Fruit fly (Drosophila melanogaster) whole organism, embryonic: Measurements from ENCODE around the gene CG13989.

Source experiments
- Ada2b ChIP-seq: fragments of 200-800 bp; sonication (Bioruptor generic); IDR thresholded peaks from 2 replicates; pipeline ENCODE4 v1.3.6; 2022; ENCODE audit warnings: missing biosample characterization, missing genetic modification characterization
- Aef1 ChIP-seq: fragments of 200-800 bp; sonication (Bioruptor generic); IDR thresholded peaks from 3 replicates; pipeline ENCODE4 v1.3.6; 2022; ENCODE audit warnings: missing biosample characterization, missing genetic modification characterization
- Atf3 ChIP-seq: fragments of 200-800 bp; sonication (Bioruptor generic); optimal IDR thresholded peaks from 3 replicates; lab custom pipeline; 2016; ENCODE audit warnings: missing biosample characterization, missing genetic modification characterization
- BEAF-32 ChIP-seq: fragments of 200-800 bp; sonication (Bioruptor generic); optimal IDR thresholded peaks from 3 replicates; lab custom pipeline; 2017; ENCODE audit warnings: missing biosample characterization, missing genetic modification characterization, mild to moderate bottlenecking, moderate library complexity, missing genetic modification reagents
- Bteb2 ChIP-seq: fragments of 200-800 bp; sonication (Bioruptor generic); optimal IDR thresholded peaks from 2 replicates; lab custom pipeline; 2016; ENCODE audit warnings: missing biosample characterization, missing genetic modification characterization
- CG10274 ChIP-seq: fragments of 200-800 bp; sonication (Bioruptor generic); optimal IDR thresholded peaks from 3 replicates; lab custom pipeline; 2017; ENCODE audit warnings: missing biosample characterization, mild to moderate bottlenecking, missing genetic modification characterization
- CG10431 ChIP-seq: fragments of 200-800 bp; sonication (Bioruptor generic); optimal IDR thresholded peaks from 3 replicates; lab custom pipeline; 2018; ENCODE audit warnings: missing biosample characterization, mild to moderate bottlenecking, missing genetic modification characterization
- CG10979 ChIP-seq: fragments of 200-800 bp; sonication (Bioruptor generic); optimal IDR thresholded peaks from 2 replicates; lab custom pipeline; 2018; ENCODE audit warnings: missing biosample characterization, mild to moderate bottlenecking, missing genetic modification characterization, moderate library complexity
- CG11696 ChIP-seq: fragments of 200-800 bp; sonication (Bioruptor generic); IDR thresholded peaks from 2 replicates; pipeline ENCODE4 v1.3.6; 2022; ENCODE audit warnings: missing biosample characterization, missing genetic modification characterization
- CG14965 ChIP-seq: fragments of 200-800 bp; sonication (Bioruptor generic); optimal IDR thresholded peaks from 2 replicates; lab custom pipeline; 2016; ENCODE audit warnings: missing biosample characterization, missing genetic modification characterization, borderline replicate concordance
- CG1529 ChIP-seq: fragments of 200-800 bp; sonication (Bioruptor generic); optimal IDR thresholded peaks from 3 replicates; lab custom pipeline; 2018; ENCODE audit warnings: missing biosample characterization, missing genetic modification characterization
- CG1647 ChIP-seq: fragments of 200-800 bp; sonication (Bioruptor generic); optimal IDR thresholded peaks from 3 replicates; lab custom pipeline; 2016; ENCODE audit warnings: missing biosample characterization, missing genetic modification characterization
- CG16779 ChIP-seq: fragments of 200-800 bp; sonication (Bioruptor generic); IDR thresholded peaks from 2 replicates; pipeline ENCODE4 v1.3.6; 2022; ENCODE audit warnings: missing biosample characterization, missing genetic modification characterization
- CG17802 ChIP-seq: fragments of 200-800 bp; sonication (Bioruptor generic); optimal IDR thresholded peaks from 2 replicates; lab custom pipeline; 2018; ENCODE audit warnings: missing biosample characterization, mild to moderate bottlenecking, missing genetic modification characterization, moderate library complexity
- CG17829 ChIP-seq: fragments of 200-800 bp; optimal IDR thresholded peaks from 2 replicates; lab custom pipeline; 2019; ENCODE audit warnings: missing biosample characterization, mild to moderate bottlenecking, missing genetic modification characterization, moderate library complexity
- CG18619 ChIP-seq: fragments of 200-800 bp; sonication (Bioruptor generic); optimal IDR thresholded peaks from 3 replicates; lab custom pipeline; 2017; ENCODE audit warnings: missing biosample characterization, mild to moderate bottlenecking, missing genetic modification characterization
- CG3281 ChIP-seq: fragments of 200-800 bp; sonication (Bioruptor generic); optimal IDR thresholded peaks from 3 replicates; lab custom pipeline; 2017; ENCODE audit warnings: missing biosample characterization, mild to moderate bottlenecking, missing genetic modification characterization
- CG4360 ChIP-seq: fragments of 200-800 bp; sonication (Bioruptor generic); IDR thresholded peaks from 2 replicates; pipeline ENCODE4 v1.3.6; 2022; ENCODE audit warnings: missing biosample characterization, missing genetic modification characterization
- CG4617 ChIP-seq: fragments of 200-800 bp; sonication (Bioruptor generic); optimal IDR thresholded peaks from 3 replicates; lab custom pipeline; 2016; ENCODE audit warnings: missing biosample characterization, missing genetic modification characterization, borderline replicate concordance
- CG6813 ChIP-seq: fragments of 200-800 bp; sonication (Bioruptor generic); optimal IDR thresholded peaks from 2 replicates; lab custom pipeline; 2017; ENCODE audit warnings: missing biosample characterization, missing genetic modification characterization, mild to moderate bottlenecking, moderate library complexity, missing genetic modification reagents
- CG8089 ChIP-seq: fragments of 200-800 bp; sonication (Bioruptor generic); optimal IDR thresholded peaks from 3 replicates; lab custom pipeline; 2016; ENCODE audit warnings: missing biosample characterization, missing genetic modification characterization
- CG8290 ChIP-seq, 3 experiments: fragments of 200-800 bp; sonication (Bioruptor generic); optimal IDR thresholded peaks; 2 replicates each; lab custom pipeline; 2016 to 2019; ENCODE audit warnings: missing biosample characterization in 3 of 3, missing genetic modification characterization in 3 of 3, mild to moderate bottlenecking in 2 of 3, moderate library complexity in 1 of 3
- CG8765 ChIP-seq: fragments of 200-800 bp; sonication (Bioruptor generic); IDR thresholded peaks from 2 replicates; pipeline ENCODE4 v1.3.6; 2022; ENCODE audit warnings: missing biosample characterization, missing genetic modification characterization
- CkIIα-i1 ChIP-seq: fragments of 200-800 bp; sonication (Bioruptor generic); IDR thresholded peaks from 2 replicates; pipeline ENCODE4 v1.3.6; 2022; ENCODE audit warnings: missing biosample characterization, missing genetic modification characterization
- Dad ChIP-seq: fragments of 200-800 bp; sonication (Bioruptor generic); optimal IDR thresholded peaks from 3 replicates; lab custom pipeline; 2016; ENCODE audit warnings: missing biosample characterization, missing genetic modification characterization
- E2f1 ChIP-seq: fragments of 200-800 bp; sonication (Bioruptor generic); IDR thresholded peaks from 2 replicates; pipeline ENCODE4 v1.3.6; 2022; ENCODE audit warnings: missing biosample characterization, missing genetic modification characterization
- Vsx1 ChIP-seq: fragments of 200-800 bp; sonication (Bioruptor generic); optimal IDR thresholded peaks from 2 replicates; lab custom pipeline; 2017; ENCODE audit warnings: missing biosample characterization, mild to moderate bottlenecking, missing genetic modification characterization, missing genetic modification reagents
- ase ChIP-seq: fragments of 200-800 bp; sonication (Bioruptor generic); IDR thresholded peaks from 3 replicates; pipeline ENCODE4 v1.3.6; 2022; ENCODE audit warnings: missing biosample characterization, missing genetic modification characterization
- ato ChIP-seq: fragments of 200-800 bp; sonication (Bioruptor generic); IDR thresholded peaks from 2 replicates; pipeline ENCODE4 v1.3.6; 2022; ENCODE audit warnings: missing biosample characterization, missing genetic modification characterization; ENCODE audit not compliant: partially characterized antibody
- chn ChIP-seq: fragments of 200-800 bp; sonication (Bioruptor generic); optimal IDR thresholded peaks from 2 replicates; lab custom pipeline; 2016; ENCODE audit warnings: missing biosample characterization, missing genetic modification characterization
- crp ChIP-seq, 2 experiments: fragments of 200-800 bp; sonication (Bioruptor generic); optimal IDR thresholded peaks; 2 replicates in 1 of 2; 3 replicates in 1 of 2; lab custom pipeline; 2017; ENCODE audit warnings: missing biosample characterization in 2 of 2, missing genetic modification characterization in 2 of 2, mild to moderate bottlenecking in 1 of 2, moderate library complexity in 1 of 2
- cwo ChIP-seq: fragments of 200-800 bp; sonication (Bioruptor generic); optimal IDR thresholded peaks from 3 replicates; lab custom pipeline; 2017; ENCODE audit warnings: missing biosample characterization, missing genetic modification characterization, mild to moderate bottlenecking, moderate library complexity, missing genetic modification reagents
- ewg ChIP-seq: fragments of 200-800 bp; sonication (Bioruptor generic); optimal IDR thresholded peaks from 3 replicates; lab custom pipeline; 2017; ENCODE audit warnings: mild to moderate bottlenecking, missing biosample characterization, missing genetic modification reagents, missing genetic modification characterization
- gem ChIP-seq: fragments of 200-800 bp; sonication (Bioruptor generic); optimal IDR thresholded peaks from 2 replicates; lab custom pipeline; 2019; ENCODE audit warnings: missing biosample characterization, mild to moderate bottlenecking, missing genetic modification characterization, moderate library complexity
- gt ChIP-seq: fragments of 200-800 bp; sonication (Bioruptor generic); IDR thresholded peaks from 2 replicates; pipeline ENCODE4 v1.3.6; 2022; ENCODE audit warnings: missing biosample characterization, missing genetic modification characterization
- kay ChIP-seq: fragments of 200-800 bp; sonication (Bioruptor generic); optimal IDR thresholded peaks from 2 replicates; lab custom pipeline; 2016; ENCODE audit warnings: missing biosample characterization, missing genetic modification characterization
- lola ChIP-seq, 3 experiments: fragments of >200 bp in 2 of 3; fragments of 200-800 bp in 1 of 3; sonication (Bioruptor generic) in 1 of 3; optimal IDR thresholded peaks; 2 replicates each; lab custom pipeline; 2017 to 2019; ENCODE audit warnings: missing biosample characterization in 3 of 3, missing genetic modification characterization in 3 of 3, mild to moderate bottlenecking in 1 of 3, moderate library complexity in 1 of 3
- maf-S ChIP-seq: fragments of 200-800 bp; sonication (Bioruptor generic); optimal IDR thresholded peaks from 2 replicates; lab custom pipeline; 2016; ENCODE audit warnings: missing biosample characterization, missing genetic modification characterization
- nerfin-1 ChIP-seq: fragments of 200-800 bp; sonication (Bioruptor generic); optimal IDR thresholded peaks from 3 replicates; lab custom pipeline; 2019; ENCODE audit warnings: missing biosample characterization, mild to moderate bottlenecking, missing genetic modification characterization, moderate library complexity
- nerfin-2 ChIP-seq: fragments of 200-800 bp; sonication (Bioruptor generic); IDR thresholded peaks from 2 replicates; pipeline ENCODE4 v1.3.6; 2022; ENCODE audit warnings: missing biosample characterization, missing genetic modification characterization; ENCODE audit not compliant: partially characterized antibody
- ranshi ChIP-seq: fragments of 200-800 bp; sonication (Bioruptor generic); IDR thresholded peaks from 2 replicates; pipeline ENCODE4 v1.3.6; 2022; ENCODE audit warnings: missing biosample characterization, missing genetic modification characterization
- schlank ChIP-seq: fragments of 200-800 bp; sonication (Bioruptor generic); optimal IDR thresholded peaks from 2 replicates; lab custom pipeline; 2018; ENCODE audit warnings: missing biosample characterization, mild to moderate bottlenecking, missing genetic modification characterization
- scrt ChIP-seq: fragments of 200-800 bp; sonication (Bioruptor generic); optimal IDR thresholded peaks from 2 replicates; lab custom pipeline; 2018; ENCODE audit warnings: missing biosample characterization, mild to moderate bottlenecking, missing genetic modification characterization, moderate library complexity
- sd ChIP-seq: fragments of 200-800 bp; sonication (Bioruptor generic); optimal IDR thresholded peaks from 3 replicates; lab custom pipeline; 2018; ENCODE audit warnings: missing biosample characterization, mild to moderate bottlenecking, missing genetic modification characterization, moderate library complexity
- sqz ChIP-seq: fragments of 200-800 bp; sonication (Bioruptor generic); optimal IDR thresholded peaks from 3 replicates; lab custom pipeline; 2018; ENCODE audit warnings: missing biosample characterization, mild to moderate bottlenecking, missing genetic modification characterization
- stc ChIP-seq: fragments of 200-800 bp; sonication (Bioruptor generic); IDR thresholded peaks from 2 replicates; pipeline ENCODE4 v1.3.6; 2022; ENCODE audit warnings: missing biosample characterization, missing genetic modification characterization
- tll ChIP-seq, 2 experiments: fragments of 200-800 bp in 1 of 2; fragments of >200 bp in 1 of 2; sonication (Bioruptor generic) in 1 of 2; optimal IDR thresholded peaks; 2 replicates each; lab custom pipeline; 2017 to 2019; ENCODE audit warnings: missing biosample characterization in 2 of 2, missing genetic modification characterization in 2 of 2, mild to moderate bottlenecking in 1 of 2, moderate library complexity in 1 of 2
- usp ChIP-seq: fragments of >200 bp; optimal IDR thresholded peaks from 2 replicates; lab custom pipeline; 2017; ENCODE audit warnings: missing biosample characterization, missing genetic modification characterization
- zf30C ChIP-seq: fragments of 200-800 bp; sonication (Bioruptor generic); optimal IDR thresholded peaks from 3 replicates; lab custom pipeline; 2018; ENCODE audit warnings: missing biosample characterization, mild to moderate bottlenecking, missing genetic modification characterization

CG13989 gene

dm6 chr2L:6124815-6125214, 35.4 kb upstream of the CG13989 start, which contains the start of gene Arpc4 (continued):
- TF ChIP-seq ase (GFP tag; lab: Robert Waterston, UW) (peak; percentile 46; the same call in 1 of the 3 replicates), lola (GFP tag; optimal IDR thresholded peaks at IDR 0.05; lab: Kevin White, UChicago) (peak in 1 of 3 experiments; percentile 39), nerfin-1 (tag; lab: Kevin White, UChicago) (peak; percentile 69), E2f1 (GFP tag; lab: Robert Waterston, UW) (peak; percentile 60; the same call in 1 of the 2 replicates), CkIIα-i1 (GFP tag; lab: Robert Waterston, UW) (no peak), CG10979 (tag; lab: Kevin White, UChicago) (peak; percentile 50), CG16779 (no peak), kay (peak; percentile 57), Vsx1 (GFP tag; lab: Kevin White, UChicago) (no peak), CG14965 (GFP tag; lab: Kevin White, UChicago) (no peak), schlank (tag; lab: Kevin White, UChicago) (no peak), Atf3 (no peak), BEAF-32 (GFP tag; lab: Kevin White, UChicago) (peak; percentile 18), Ada2b (GFP tag; lab: Robert Waterston, UW) (peak; percentile 84), CG10274 (no peak), sqz (GFP tag; lab: Kevin White, UChicago) (no peak), ato (GFP tag; lab: Robert Waterston, UW) (no peak), CG4360 (no peak), scrt (GFP tag; lab: Kevin White, UChicago) (no peak), zf30C (GFP tag; lab: Kevin White, UChicago) (no peak), CG17802 (tag; lab: Kevin White, UChicago) (no peak), gem (tag; lab: Kevin White, UChicago) (peak; percentile 76), CG1647 (peak; percentile 10), Aef1 (GFP tag; lab: Robert Waterston, UW) (peak; percentile 73), CG3281 (no peak), CG10431 (GFP tag; lab: Kevin White, UChicago) (no peak), usp (GFP tag; lab: Kevin White, UChicago) (no peak), cwo (GFP tag; lab: Kevin White, UChicago) (no peak), ewg (GFP tag; lab: Kevin White, UChicago) (peak; percentile 43), CG18619 (GFP tag; lab: Kevin White, UChicago) (peak; percentile 25), CG6813 (no peak), Dad (peak; percentile 7), crp (GFP tag; optimal IDR thresholded peaks at IDR 0.05; lab: Kevin White, UChicago) (no peak), CG8765 (GFP tag; lab: Robert Waterston, UW) (peak; percentile 42; the same call in 1 of the 2 replicates), tll (GFP tag; optimal IDR thresholded peaks at IDR 0.05; lab: Kevin White, UChicago) (no peak), CG11696 (GFP tag; lab: Robert Waterston, UW) (no peak), gt (GFP tag; lab: Robert Waterston, UW) (no peak), CG8089 (peak; percentile 12), CG4617 (peak; percentile 72), sd (tag; lab: Kevin White, UChicago) (peak; percentile 94), CG8290 (GFP tag; optimal IDR thresholded peaks at IDR 0.05; lab: Kevin White, UChicago) (peak; percentile 21), CG8290 (tag; optimal IDR thresholded peaks at IDR 0.05; lab: Kevin White, UChicago) (no peak), nerfin-2 (GFP tag; lab: Robert Waterston, UW) (no peak), maf-S (GFP tag; lab: Kevin White, UChicago) (peak; percentile 24), ranshi (GFP tag; lab: Robert Waterston, UW) (peak; percentile 72), Bteb2 (GFP tag; lab: Kevin White, UChicago) (peak; percentile 13), CG17829 (tag; lab: Kevin White, UChicago) (peak; percentile 57), CG1529 (GFP tag; lab: Kevin White, UChicago) (no peak), stc (GFP tag; lab: Robert Waterston, UW) (peak; percentile 28; the same call in 1 of the 2 replicates), chn (GFP tag; lab: Kevin White, UChicago) (peak; percentile 23)
